Worm (Caenorhabditis elegans) whole organism, L1 larva: ENCODE measurements around the gene ins-9.

Experiments used
- ceh-8 ChIP-seq: fragments of 200-800 bp; sonication (Bioruptor generic); optimal IDR thresholded peaks from 2 replicates; lab custom pipeline; 2018; ENCODE audit warnings: mild to moderate bottlenecking, missing genetic modification characterization, moderate library complexity, missing compliant biosample characterization
- hlh-17 ChIP-seq: fragments of 200-800 bp; sonication (Bioruptor generic); optimal IDR thresholded peaks from 2 replicates; lab custom pipeline; 2018; ENCODE audit warnings: missing genetic modification characterization, mild to moderate bottlenecking, missing compliant biosample characterization, moderate library complexity, borderline replicate concordance
- lin-39 ChIP-seq: fragments of 150-350 bp; optimal IDR thresholded peaks from 2 replicates; lab custom pipeline; 2014; ENCODE audit warnings: missing biosample characterization, missing genetic modification reagents, missing genetic modification characterization
- lir-3 ChIP-seq: sonication (generic microtip); optimal IDR thresholded peaks from 2 replicates; lab custom pipeline; 2016; ENCODE audit warnings: mild to moderate bottlenecking, missing genetic modification characterization, moderate library complexity, missing compliant biosample characterization; ENCODE audit not compliant: poor library complexity
- lsy-2 ChIP-seq, 2 experiments: fragments of 150-350 bp; optimal IDR thresholded peaks; 2 replicates each; lab custom pipeline; 2014; ENCODE audit warnings: missing biosample characterization in 2 of 2, missing genetic modification characterization in 2 of 2
- nhr-11 ChIP-seq: fragments of 150-350 bp; optimal IDR thresholded peaks from 2 replicates; lab custom pipeline; 2014; ENCODE audit warnings: missing biosample characterization, missing genetic modification characterization
- snpc-4 ChIP-seq: fragments of 150-350 bp; optimal IDR thresholded peaks from 2 replicates; lab custom pipeline; 2014; ENCODE audit warnings: missing biosample characterization, missing genetic modification characterization
- swsn-7 ChIP-seq: sonication (generic microtip); optimal IDR thresholded peaks from 2 replicates; lab custom pipeline; 2016; ENCODE audit warnings: missing genetic modification characterization, missing compliant biosample characterization
- unc-62 ChIP-seq: fragments of 150-350 bp; optimal IDR thresholded peaks from 2 replicates; lab custom pipeline; 2014; ENCODE audit warnings: missing biosample characterization, missing genetic modification reagents, missing genetic modification characterization
- unc-98 ChIP-seq: fragments of 200-800 bp; sonication (Bioruptor generic); IDR thresholded peaks from 2 replicates; pipeline ENCODE4 v1.3.6; 2022; ENCODE audit warnings: missing genetic modification characterization, missing compliant biosample characterization

- no peak for TF ChIP-seq nhr-11 (tag; lab: Kevin White, UChicago)
- no peak for TF ChIP-seq lsy-2 (tag; optimal IDR thresholded peaks at IDR 0.05; lab: Kevin White, UChicago)
- TF ChIP-seq ceh-8 (GFP tag; lab: Kevin White, UChicago), result no peak
- no peak for TF ChIP-seq unc-98
- no peak for TF ChIP-seq unc-62
- no peak for TF ChIP-seq hlh-17 (GFP tag; lab: Kevin White, UChicago)
- no peak for TF ChIP-seq lin-39
- TF ChIP-seq lir-3 (tag; lab: Kevin White, UChicago), result no peak
- no peak for TF ChIP-seq snpc-4 (tag; lab: Kevin White, UChicago)
- no peak for TF ChIP-seq swsn-7 (tag; lab: Kevin White, UChicago)
Measured at ce11 chrX:8888835-8889234, 22.4 kb upstream of the ins-9 start.
